Worm (Caenorhabditis elegans): ENCODE data around the gene M01A8.1.

- TF ChIP-seq ama-1 (optimal IDR thresholded peaks at IDR 0.05) (no peak), sea-1 (GFP tag; conservative IDR thresholded peaks at IDR 0.05) (no peak), ceh-36 (tag; optimal IDR thresholded peaks at IDR 0.05) (no peak), aly-1 (tag; optimal IDR thresholded peaks at IDR 0.05) (no peak), tbx-37 (GFP tag; conservative IDR thresholded peaks at IDR 0.05) (no peak), pes-1 (GFP tag; IDR thresholded peaks at IDR 0.05) (no peak), hnd-1 (tag; optimal IDR thresholded peaks at IDR 0.05) (no peak), F13C5.2 (tag; optimal IDR thresholded peaks at IDR 0.05) (no peak), ceh-13 (GFP tag; optimal IDR thresholded peaks at IDR 0.05) (no peak), B0310.2 (tag; optimal IDR thresholded peaks at IDR 0.05) (no peak), hmbx-1 (tag; optimal IDR thresholded peaks at IDR 0.05) (no peak), scrt-1 (GFP tag; IDR thresholded peaks at IDR 0.05) (no peak)
These were observed 20.7 kb downstream of the M01A8.1 start for ce11 chrIII:9277803-9278202.
